Fruit fly (Drosophila melanogaster): Measurements from ENCODE around the gene Rab7.
A peak's percentile ranks its signal among the peaks of the same experiment; 100 is the strongest.

The Rab7 gene

DNA sequence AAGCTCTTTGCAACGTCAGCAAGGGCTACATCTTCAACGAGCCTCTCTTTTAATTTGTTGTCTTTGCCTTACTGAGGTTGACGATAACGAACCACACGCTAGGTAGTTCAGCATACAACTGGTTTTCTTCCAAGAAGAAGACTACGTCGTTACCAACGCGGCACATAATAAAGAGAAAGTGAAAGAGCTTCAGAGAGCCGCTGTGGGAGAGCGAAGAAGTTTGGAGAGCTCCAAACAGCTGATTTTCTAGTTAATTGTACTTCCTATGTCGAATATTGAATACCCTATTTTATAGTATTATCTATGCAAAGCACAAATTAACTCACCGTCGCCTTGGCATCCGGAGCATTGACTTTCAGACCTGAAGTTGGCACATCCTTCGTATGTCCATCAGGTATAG is 37.4 kb upstream of the Rab7 start:
- peak; percentile 13 to 54 for TF ChIP-seq dl (GFP tag; optimal IDR thresholded peaks at IDR 0.05; ENCODE audit: insufficient read depth in 1 of 2, partially characterized antibody in 2 of 2)
- no peak for TF ChIP-seq CrebA (GFP tag; optimal IDR thresholded peaks at IDR 0.05; ENCODE audit: borderline replicate concordance)
- no peak for TF ChIP-seq dmrt93B (GFP tag; optimal IDR thresholded peaks at IDR 0.05)
- TF ChIP-seq N (GFP tag; optimal IDR thresholded peaks at IDR 0.05), result no peak
- peak; percentile 41 for TF ChIP-seq woc (GFP tag; optimal IDR thresholded peaks at IDR 0.05)
- no peak for TF ChIP-seq Mio (GFP tag; optimal IDR thresholded peaks at IDR 0.05)
- TF ChIP-seq tai (GFP tag; optimal IDR thresholded peaks at IDR 0.05), result no peak
- TF ChIP-seq Vsx2 (GFP tag; optimal IDR thresholded peaks at IDR 0.05; ENCODE audit: partially characterized antibody), result peak; percentile 17
- no peak for TF ChIP-seq OdsH (GFP tag; optimal IDR thresholded peaks at IDR 0.05)
- TF ChIP-seq br (GFP tag; optimal IDR thresholded peaks at IDR 0.05), result no peak
- no peak for TF ChIP-seq ey (GFP tag; optimal IDR thresholded peaks at IDR 0.05)
- no peak for TF ChIP-seq Hr83 (GFP tag; optimal IDR thresholded peaks at IDR 0.05; ENCODE audit: poor library complexity, severe bottlenecking)
- no peak for TF ChIP-seq brk (GFP tag; optimal IDR thresholded peaks at IDR 0.05)
- no peak for TF ChIP-seq psq (GFP tag; optimal IDR thresholded peaks at IDR 0.05)
- no peak for TF ChIP-seq jim (GFP tag; optimal IDR thresholded peaks at IDR 0.05)
- peak; percentile 52 for TF ChIP-seq Dif (GFP tag; optimal IDR thresholded peaks at IDR 0.05; ENCODE audit: partially characterized antibody)
- no peak for TF ChIP-seq Myc (optimal IDR thresholded peaks at IDR 0.05)
- TF ChIP-seq Rel (GFP tag; optimal IDR thresholded peaks at IDR 0.05), result no peak
- TF ChIP-seq Rel (tag; optimal IDR thresholded peaks at IDR 0.05), result no peak
- TF ChIP-seq dsf (GFP tag; optimal IDR thresholded peaks at IDR 0.05; ENCODE audit: borderline replicate concordance), result no peak
- no peak for TF ChIP-seq h (GFP tag; optimal IDR thresholded peaks at IDR 0.05)
- TF ChIP-seq GATAd (GFP tag; optimal IDR thresholded peaks at IDR 0.05), result no peak
- no peak for TF ChIP-seq Jra (GFP tag; optimal IDR thresholded peaks at IDR 0.05)
- TF ChIP-seq foxo (GFP tag; optimal IDR thresholded peaks at IDR 0.05), result no peak
- no peak for TF ChIP-seq HLH106 (tag; optimal IDR thresholded peaks at IDR 0.05)
- no peak for TF ChIP-seq Sp1 (GFP tag; optimal IDR thresholded peaks at IDR 0.05)
- TF ChIP-seq usp (GFP tag; optimal IDR thresholded peaks at IDR 0.05), result no peak
- no peak for TF ChIP-seq lola (GFP tag; optimal IDR thresholded peaks at IDR 0.05)
- no peak for TF ChIP-seq fru (GFP tag; optimal IDR thresholded peaks at IDR 0.05)
- TF ChIP-seq Dfd (GFP tag; optimal IDR thresholded peaks at IDR 0.05), result no peak
- TF ChIP-seq CG9705 (GFP tag; optimal IDR thresholded peaks at IDR 0.05), result no peak
- no peak for TF ChIP-seq sv (GFP tag; optimal IDR thresholded peaks at IDR 0.05)
- TF ChIP-seq CG32264 (GFP tag; optimal IDR thresholded peaks at IDR 0.05), result no peak

- TF ChIP-seq Jra (GFP tag; optimal IDR thresholded peaks at IDR 0.05) (peak; percentile 89), Vsx2 (GFP tag; optimal IDR thresholded peaks at IDR 0.05; ENCODE audit: partially characterized antibody) (no peak), Abd-B (GFP tag; optimal IDR thresholded peaks at IDR 0.05) (no peak), psq (GFP tag; optimal IDR thresholded peaks at IDR 0.05) (peak; percentile 82), jim (GFP tag; optimal IDR thresholded peaks at IDR 0.05) (no peak), woc (GFP tag; optimal IDR thresholded peaks at IDR 0.05) (peak; percentile 87), CG9705 (GFP tag; optimal IDR thresholded peaks at IDR 0.05) (peak; percentile 85), foxo (GFP tag; optimal IDR thresholded peaks at IDR 0.05) (peak; percentile 51 to 93), Hr78 (GFP tag; optimal IDR thresholded peaks at IDR 0.05) (no peak), HLH106 (tag; optimal IDR thresholded peaks at IDR 0.05) (peak; percentile 91), Dif (GFP tag; optimal IDR thresholded peaks at IDR 0.05; ENCODE audit: partially characterized antibody) (no peak), Mio (GFP tag; optimal IDR thresholded peaks at IDR 0.05) (peak; percentile 37), Hnf4 (GFP tag; optimal IDR thresholded peaks at IDR 0.05) (peak; percentile 85), brk (GFP tag; optimal IDR thresholded peaks at IDR 0.05) (no peak), Rel (GFP tag; optimal IDR thresholded peaks at IDR 0.05) (peak; percentile 47), Rel (tag; optimal IDR thresholded peaks at IDR 0.05) (peak; percentile 66), dmrt93B (GFP tag; optimal IDR thresholded peaks at IDR 0.05) (peak; percentile 86), Hr83 (GFP tag; optimal IDR thresholded peaks at IDR 0.05; ENCODE audit: poor library complexity, severe bottlenecking) (peak; percentile 57), lola (GFP tag; optimal IDR thresholded peaks at IDR 0.05) (no peak), Sp1 (GFP tag; optimal IDR thresholded peaks at IDR 0.05) (peak; percentile 85), Dfd (GFP tag; optimal IDR thresholded peaks at IDR 0.05) (no peak), Myc (optimal IDR thresholded peaks at IDR 0.05) (peak; percentile 83), OdsH (GFP tag; optimal IDR thresholded peaks at IDR 0.05) (peak; percentile 86), usp (GFP tag; optimal IDR thresholded peaks at IDR 0.05) (no peak), h (GFP tag; optimal IDR thresholded peaks at IDR 0.05) (peak; percentile 92), ey (GFP tag; optimal IDR thresholded peaks at IDR 0.05) (peak; percentile 89), N (GFP tag; optimal IDR thresholded peaks at IDR 0.05) (no peak), sv (GFP tag; optimal IDR thresholded peaks at IDR 0.05) (peak; percentile 94), dsf (GFP tag; optimal IDR thresholded peaks at IDR 0.05; ENCODE audit: borderline replicate concordance) (peak; percentile 79), br (GFP tag; optimal IDR thresholded peaks at IDR 0.05) (peak; percentile 81), dl (GFP tag; optimal IDR thresholded peaks at IDR 0.05; ENCODE audit: insufficient read depth in 1 of 2, partially characterized antibody in 2 of 2) (no peak), fru (GFP tag; optimal IDR thresholded peaks at IDR 0.05) (peak; percentile 89), GATAd (GFP tag; optimal IDR thresholded peaks at IDR 0.05) (peak; percentile 80), pan (optimal IDR thresholded peaks at IDR 0.05) (no peak), sage (GFP tag; optimal IDR thresholded peaks at IDR 0.05) (peak; percentile 65), rgr (GFP tag; optimal IDR thresholded peaks at IDR 0.05) (peak; percentile 90), CG32264 (GFP tag; optimal IDR thresholded peaks at IDR 0.05) (peak; percentile 72), CrebA (GFP tag; optimal IDR thresholded peaks at IDR 0.05; ENCODE audit: borderline replicate concordance) (no peak), tai (GFP tag; optimal IDR thresholded peaks at IDR 0.05) (no peak)
Observed at dm6 chr3R:23958091-23958838, 34.5 kb upstream of the Rab7 start, which contains the start of the genes GluProRS and AP-1sigma. GluProRS (minus strand) TSS chr3R:23958391. AP-1sigma (plus strand) TSS chr3R:23958651.
